Fruit fly (Drosophila melanogaster): ENCODE results near the gene CG12011.

The CG12011 gene

DNA sequence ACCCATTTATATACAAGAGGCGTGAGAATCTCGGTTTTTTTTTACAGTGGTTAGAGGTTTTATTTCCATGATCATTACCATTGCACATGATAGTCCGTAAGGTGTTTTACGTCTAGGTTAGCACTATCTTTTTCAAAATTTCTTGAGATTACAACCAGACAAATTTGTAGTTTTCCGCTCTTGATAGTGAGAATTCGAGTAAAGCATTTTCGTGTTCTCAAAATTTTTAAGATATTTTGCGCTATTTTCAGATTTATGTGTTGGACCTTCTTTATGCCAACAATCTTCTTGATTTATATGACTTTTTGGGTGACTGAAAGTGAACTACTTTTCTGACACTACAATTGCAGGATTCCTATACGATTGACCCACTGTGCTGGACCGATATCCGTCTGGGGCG lies 46.7 kb downstream of the CG12011 start:
- TF ChIP-seq tap (tag; optimal IDR thresholded peaks at IDR 0.05) (no peak), CG13894 (tag; optimal IDR thresholded peaks at IDR 0.05) (no peak), CG7357 (GFP tag; IDR thresholded peaks at IDR 0.05) (0 out of 3 replicates have a peak, but pooled peaks have one; percentile 7), vnd (GFP tag; IDR thresholded peaks at IDR 0.05; ENCODE audit: partially characterized antibody) (no peak), CG42726 (GFP tag; IDR thresholded peaks at IDR 0.05; ENCODE audit: partially characterized antibody) (no peak), CG30020 (tag; optimal IDR thresholded peaks at IDR 0.05) (no peak), esg (GFP tag; conservative IDR thresholded peaks at IDR 0.05) (0 out of 2 replicates have a peak, but pooled peaks have one; percentile 13), pan (optimal IDR thresholded peaks at IDR 0.05) (no peak), pan (GFP tag; optimal IDR thresholded peaks at IDR 0.05 in 1 of 2, IDR thresholded peaks at IDR 0.05 in 1 of 2) (peak in 1 of 2 experiments; percentile 45), tll (GFP tag; optimal IDR thresholded peaks at IDR 0.05) (no peak), zfh1 (GFP tag; IDR thresholded peaks at IDR 0.05) (no peak), PHDP (tag; optimal IDR thresholded peaks at IDR 0.05) (no peak), Bgb (GFP tag; IDR thresholded peaks at IDR 0.05; ENCODE audit: partially characterized antibody) (no peak), gcm2 (GFP tag; optimal IDR thresholded peaks at IDR 0.05) (no peak), wdn (GFP tag; IDR thresholded peaks at IDR 0.05) (no peak), CG33557 (GFP tag; optimal IDR thresholded peaks at IDR 0.05) (no peak), BEAF-32 (GFP tag; optimal IDR thresholded peaks at IDR 0.05) (no peak), inv (GFP tag; IDR thresholded peaks at IDR 0.05; ENCODE audit: partially characterized antibody) (no peak), NfI (GFP tag; optimal IDR thresholded peaks at IDR 0.05) (no peak), Drgx (GFP tag; IDR thresholded peaks at IDR 0.05) (no peak), zf30C (GFP tag; optimal IDR thresholded peaks at IDR 0.05) (no peak), Hr51 (GFP tag; optimal IDR thresholded peaks at IDR 0.05) (peak in 1 of 2 experiments; percentile 64), Oli (tag; optimal IDR thresholded peaks at IDR 0.05) (peak; percentile 45), CG17385 (GFP tag; optimal IDR thresholded peaks at IDR 0.05) (no peak), Ptx1 (GFP tag; IDR thresholded peaks at IDR 0.05) (peak; percentile 34; the same call in 1 of the 2 replicates), Scr (GFP tag; IDR thresholded peaks at IDR 0.05; ENCODE audit: partially characterized antibody) (no peak), fd3F (GFP tag; optimal IDR thresholded peaks at IDR 0.05) (peak; percentile 14), usp (GFP tag; optimal IDR thresholded peaks at IDR 0.05) (no peak), CG7372 (GFP tag; IDR thresholded peaks at IDR 0.05) (no peak), CG4328 (GFP tag; optimal IDR thresholded peaks at IDR 0.05) (no peak), Gsc (GFP tag; IDR thresholded peaks at IDR 0.05) (no peak), chn (GFP tag; optimal IDR thresholded peaks at IDR 0.05) (no peak), az2 (GFP tag; optimal IDR thresholded peaks at IDR 0.05) (no peak), Nf-YA (GFP tag; IDR thresholded peaks at IDR 0.05) (no peak), CG7987 (GFP tag; optimal IDR thresholded peaks at IDR 0.05) (no peak), lola (GFP tag; optimal IDR thresholded peaks at IDR 0.05) (no peak), CG17361 (GFP tag; IDR thresholded peaks at IDR 0.05) (peak; percentile 33; the same call in 1 of the 3 replicates), bab2 (GFP tag; optimal IDR thresholded peaks at IDR 0.05) (no peak), CG9609 (GFP tag; optimal IDR thresholded peaks at IDR 0.05) (no peak), Sry-β (GFP tag; optimal IDR thresholded peaks at IDR 0.05) (no peak), CG7839 (tag; optimal IDR thresholded peaks at IDR 0.05) (peak; percentile 13), fd102C (GFP tag; optimal IDR thresholded peaks at IDR 0.05) (no peak), lilli (GFP tag; optimal IDR thresholded peaks at IDR 0.05) (no peak), zen (tag; optimal IDR thresholded peaks at IDR 0.05) (no peak), CHES-1-like (GFP tag; optimal IDR thresholded peaks at IDR 0.05) (no peak), CG30403 (GFP tag; optimal IDR thresholded peaks at IDR 0.05) (peak; percentile 45), CG4730 (GFP tag; IDR thresholded peaks at IDR 0.05) (no peak), wek (GFP tag; optimal IDR thresholded peaks at IDR 0.05) (no peak), Ssrp (tag; optimal IDR thresholded peaks at IDR 0.05) (peak; percentile 7), Mrtf (GFP tag; IDR thresholded peaks at IDR 0.05) (0 out of 3 replicates have a peak, but pooled peaks have one; percentile 15)
